Fruit fly (Drosophila melanogaster) whole organism, adult: ENCODE measurements around the gene Pdhb.

Experiments
- CG11617 ChIP-seq: fragments of 200-800 bp; sonication (Bioruptor generic); optimal IDR thresholded peaks from 2 replicates; lab custom pipeline; 2017; ENCODE audit warnings: mild to moderate bottlenecking, missing biosample characterization, missing genetic modification reagents, missing genetic modification characterization
- CG12768 ChIP-seq: fragments of 200-800 bp; sonication (Bioruptor generic); optimal IDR thresholded peaks from 2 replicates; lab custom pipeline; 2017; ENCODE audit warnings: missing biosample characterization, missing genetic modification characterization, mild to moderate bottlenecking, moderate library complexity, missing genetic modification reagents
- CG33017 ChIP-seq: fragments of 200-800 bp; sonication (Bioruptor generic); optimal IDR thresholded peaks from 2 replicates; lab custom pipeline; 2018; ENCODE audit warnings: missing biosample characterization, mild to moderate bottlenecking, missing genetic modification characterization, moderate library complexity
- CG7045 ChIP-seq: fragments of 200-800 bp; sonication (Bioruptor generic); optimal IDR thresholded peaks from 2 replicates; lab custom pipeline; 2017; ENCODE audit warnings: missing biosample characterization, mild to moderate bottlenecking, missing genetic modification characterization
- Clk ChIP-seq: fragments of 200-800 bp; sonication (Bioruptor generic); optimal IDR thresholded peaks from 2 replicates; lab custom pipeline; 2017; ENCODE audit warnings: missing biosample characterization, missing genetic modification characterization
- Crg-1 ChIP-seq: fragments of 200-800 bp; sonication (Bioruptor generic); optimal IDR thresholded peaks from 2 replicates; lab custom pipeline; 2016; ENCODE audit warnings: missing biosample characterization, missing genetic modification characterization
- Hr96 ChIP-seq: fragments of 200-800 bp; sonication (Bioruptor generic); optimal IDR thresholded peaks from 2 replicates; lab custom pipeline; 2016; ENCODE audit warnings: missing biosample characterization, missing genetic modification characterization
- kay ChIP-seq: fragments of 200-800 bp; sonication (Bioruptor generic); peaks from one replicate; lab custom pipeline; 2016; ENCODE audit warnings: missing biosample characterization, missing genetic modification characterization, borderline replicate concordance
- ovo ChIP-seq: fragments of 200-800 bp; sonication (Bioruptor generic); optimal IDR thresholded peaks from 2 replicates; lab custom pipeline; 2016; ENCODE audit warnings: missing biosample characterization, missing genetic modification characterization
- pad ChIP-seq: fragments of 200-800 bp; sonication (Bioruptor generic); optimal IDR thresholded peaks from 3 replicates; lab custom pipeline; 2017; ENCODE audit warnings: missing biosample characterization, missing genetic modification characterization, mild to moderate bottlenecking, moderate library complexity, missing genetic modification reagents

DNA sequence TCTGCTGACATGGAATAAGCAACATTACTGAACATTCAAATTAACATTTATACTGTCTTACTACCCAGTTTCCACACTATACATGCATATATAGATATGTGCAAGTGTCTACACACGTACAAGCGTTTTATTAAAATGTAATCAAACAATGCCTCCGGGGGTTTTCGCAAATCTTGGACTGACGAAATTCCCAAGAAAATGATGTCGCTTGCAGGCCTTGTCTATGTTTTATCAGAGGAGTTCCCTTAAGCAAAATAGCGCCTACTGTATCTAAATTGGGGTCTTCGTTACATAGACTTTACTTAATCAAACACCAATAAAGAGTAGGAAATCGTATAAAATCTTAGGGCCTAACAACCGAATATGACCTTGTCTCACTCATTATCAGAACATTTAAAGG, 46.7 kb downstream of the Pdhb start:
- TF ChIP-seq Clk (GFP tag; lab: Kevin White, UChicago) (no peak), CG11617 (no peak), kay (no peak), Crg-1 (no peak), CG33017 (tag; lab: Kevin White, UChicago) (no peak), pad (no peak), CG7045 (GFP tag; lab: Kevin White, UChicago) (no peak), Hr96 (no peak), CG12768 (GFP tag; lab: Kevin White, UChicago) (no peak), ovo (GFP tag; lab: Kevin White, UChicago) (no peak)
